Fruit fly (Drosophila melanogaster) whole organism, larva: ENCODE data around the gene CG8483.

ENCODE experiments used
- noc ChIP-seq: fragments of 200-800 bp; sonication (Bioruptor generic); optimal IDR thresholded peaks from 3 replicates; lab custom pipeline; 2019; ENCODE audit warnings: missing biosample characterization, mild to moderate bottlenecking, missing genetic modification characterization, moderate library complexity

Gene CG8483

DNA sequence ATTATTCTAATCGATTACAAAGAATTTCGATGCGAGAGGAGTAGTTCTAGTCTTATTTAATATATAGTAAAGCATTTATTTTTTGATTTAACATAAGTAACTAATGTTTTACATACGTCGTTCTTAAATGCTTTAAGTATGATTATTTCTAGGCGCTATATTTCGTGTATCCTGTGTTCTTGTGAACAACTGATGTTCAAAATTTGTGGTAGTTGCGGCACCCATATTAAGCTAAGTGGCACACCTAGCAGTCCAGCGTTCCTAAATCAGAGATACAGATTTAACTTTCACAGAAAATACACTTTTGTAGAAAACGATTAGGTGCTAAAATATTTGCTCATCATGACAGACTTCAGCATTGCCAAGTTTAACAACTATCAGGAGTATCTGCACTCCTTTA is 33.3 kb downstream of the CG8483 start, which contains the start of gene CG8138:
Gene CG8138, plus strand, starts transcription at position 301 of the 400 bp plus-strand sequence.
- TF ChIP-seq noc (tag; lab: Kevin White, UChicago) = no peak
